Worm (Caenorhabditis elegans) whole organism, young adult: Measurements from ENCODE around the gene F22E5.8.

Experiments
- D2030.7 ChIP-seq: fragments of 200-800 bp; sonication (Bioruptor generic); IDR thresholded peaks from 2 replicates; pipeline ENCODE4 v1.3.6; 2022; ENCODE audit warnings: missing genetic modification reagents, missing genetic modification characterization, missing compliant biosample characterization
- F49E8.2 ChIP-seq: sonication (generic microtip); optimal IDR thresholded peaks from 3 replicates; lab custom pipeline; 2017; ENCODE audit warnings: missing genetic modification characterization, mild to moderate bottlenecking, missing compliant biosample characterization, antibody characterized with exemption, moderate library complexity; ENCODE audit not compliant: insufficient read depth
- F57A8.1 ChIP-seq: fragments of 200-800 bp; sonication (Bioruptor generic); optimal IDR thresholded peaks from 2 replicates; lab custom pipeline; 2018; ENCODE audit warnings: mild to moderate bottlenecking, missing genetic modification characterization, moderate library complexity, missing compliant biosample characterization
- Y53G8AR.9 ChIP-seq: fragments of 200-800 bp; sonication (Bioruptor generic); conservative IDR thresholded peaks from 2 replicates; pipeline ENCODE4 v1.3.6; 2022; ENCODE audit warnings: missing genetic modification reagents, missing genetic modification characterization, missing compliant biosample characterization
- atf-7 ChIP-seq: sonication (generic microtip); optimal IDR thresholded peaks from 2 replicates; lab custom pipeline; 2017; ENCODE audit warnings: mild to moderate bottlenecking, missing genetic modification characterization, missing compliant biosample characterization
- attf-5 ChIP-seq: fragments of 200-800 bp; sonication (Bioruptor generic); optimal IDR thresholded peaks from 2 replicates; lab custom pipeline; 2018; ENCODE audit warnings: mild to moderate bottlenecking, missing genetic modification characterization, missing compliant biosample characterization
- him-1 ChIP-seq: sonication (generic microtip); optimal IDR thresholded peaks from 2 replicates; lab custom pipeline; 2016; ENCODE audit warnings: missing genotype, missing genetic modification reagents, missing genetic modification characterization, missing compliant biosample characterization
- lin-54 ChIP-seq: fragments of 200-800 bp; sonication (Bioruptor generic); optimal IDR thresholded peaks from 2 replicates; lab custom pipeline; 2018; ENCODE audit warnings: mild to moderate bottlenecking, missing genetic modification characterization, missing compliant biosample characterization
- madf-3 ChIP-seq: fragments of 200-800 bp; sonication (Bioruptor generic); IDR thresholded peaks from 2 replicates; pipeline ENCODE4 v1.3.6; 2022; ENCODE audit warnings: missing genetic modification reagents, missing genetic modification characterization, missing compliant biosample characterization
- mel-28 ChIP-seq: sonication (generic microtip); optimal IDR thresholded peaks from 2 replicates; lab custom pipeline; 2016; ENCODE audit warnings: borderline replicate concordance, mild to moderate bottlenecking, missing genetic modification characterization, missing compliant biosample characterization
- snpc-4 ChIP-seq, 5 experiments: fragments of 150-350 bp in 1 of 5; sonication (generic microtip) in 4 of 5; optimal IDR thresholded peaks; 2 replicates each; lab custom pipeline; 2014 to 2018; ENCODE audit warnings: missing genetic modification characterization in 5 of 5, missing biosample characterization in 3 of 5, antibody characterized with exemption in 2 of 5, mild to moderate bottlenecking in 2 of 5, missing compliant biosample characterization in 2 of 5, missing genotype in 2 of 5, moderate library complexity in 2 of 5, missing genetic modification reagents in 1 of 5

DNA sequence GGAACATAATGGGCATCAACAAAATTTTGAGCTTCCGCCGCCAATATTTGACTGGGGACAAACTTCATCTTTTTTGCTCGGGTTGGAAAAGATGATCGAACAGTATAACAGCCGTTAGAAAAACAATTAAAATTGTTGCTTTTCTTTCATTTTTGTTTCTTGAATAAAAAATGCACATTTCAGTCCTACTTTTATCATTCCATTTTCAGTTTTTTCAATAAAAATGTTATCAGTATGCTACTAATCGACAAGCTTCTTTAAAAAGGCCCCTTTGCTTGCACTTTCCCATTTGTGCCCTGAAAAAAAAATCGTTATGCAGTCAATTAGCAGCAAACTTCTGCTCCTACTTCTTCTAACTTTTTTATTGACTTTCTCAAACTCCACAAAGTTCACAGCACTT lies 1.9 kb downstream of the F22E5.8 start, which contains the start of gene F22E5.7:
- TF ChIP-seq Y53G8AR.9 (GFP tag; lab: Robert Waterston, UW) (no peak), snpc-4 (GFP tag; optimal IDR thresholded peaks at IDR 0.05; lab: Kevin White, UChicago) (no peak), snpc-4 (tag; optimal IDR thresholded peaks at IDR 0.05; lab: Kevin White, UChicago) (no peak), F57A8.1 (GFP tag; lab: Kevin White, UChicago) (no peak), mel-28 (tag; lab: Kevin White, UChicago) (no peak), him-1 (tag; lab: Kevin White, UChicago) (no peak), attf-5 (GFP tag; lab: Kevin White, UChicago) (no peak), F49E8.2 (tag; lab: Kevin White, UChicago) (no peak), D2030.7 (GFP tag; lab: Robert Waterston, UW) (no peak), atf-7 (no peak), lin-54 (no peak), madf-3 (GFP tag; lab: Robert Waterston, UW) (no peak)
